Worm (Caenorhabditis elegans) whole organism, L4 larva: ENCODE results near the gene cyp-33C6.

Experiments used
- F37D6.2 ChIP-seq: sonication (generic microtip); optimal IDR thresholded peaks from 2 replicates; lab custom pipeline; 2016; ENCODE audit warnings: mild to moderate bottlenecking, missing genetic modification characterization, missing compliant biosample characterization
- T26A8.4 ChIP-seq: fragments of 200-800 bp; sonication (Bioruptor generic); IDR thresholded peaks from 2 replicates; pipeline ENCODE4 v1.3.6; 2022; ENCODE audit warnings: missing genetic modification characterization, missing compliant biosample characterization
- Y48G9A.11 ChIP-seq: fragments of 200-800 bp; sonication (Bioruptor generic); IDR thresholded peaks from 2 replicates; pipeline ENCODE4 v1.3.6; 2022; ENCODE audit warnings: missing genetic modification reagents, missing genetic modification characterization, missing compliant biosample characterization
- Y75B8A.6 ChIP-seq: fragments of 200-800 bp; sonication (Bioruptor generic); IDR thresholded peaks from 2 replicates; pipeline ENCODE4 v1.3.6; 2022; ENCODE audit warnings: missing genetic modification reagents, missing genetic modification characterization, missing compliant biosample characterization
- ama-1 ChIP-seq: fragments of 150-350 bp; optimal IDR thresholded peaks from 2 replicates; lab custom pipeline; 2014; ENCODE audit warnings: inconsistent platforms, mixed read lengths
- dpl-1 ChIP-seq: fragments of 150-350 bp; optimal IDR thresholded peaks from 2 replicates; lab custom pipeline; 2014; ENCODE audit warnings: missing biosample characterization, missing genetic modification reagents, missing genetic modification characterization
- fos-1 ChIP-seq: fragments of 150-350 bp; optimal IDR thresholded peaks from 2 replicates; lab custom pipeline; 2014; ENCODE audit warnings: missing biosample characterization, missing genetic modification characterization
- lsy-2 ChIP-seq, 2 experiments: fragments of 150-350 bp in 1 of 2; sonication (generic microtip) in 1 of 2; optimal IDR thresholded peaks; 2 replicates each; lab custom pipeline; 2014 to 2017; ENCODE audit warnings: missing biosample characterization in 2 of 2, missing genetic modification characterization in 2 of 2
- nhr-237 ChIP-seq: sonication (generic microtip); optimal IDR thresholded peaks from 2 replicates; lab custom pipeline; 2017; ENCODE audit warnings: missing biosample characterization, missing genetic modification characterization
- nhr-25 ChIP-seq: sonication (generic microtip); optimal IDR thresholded peaks from 2 replicates; lab custom pipeline; 2017; ENCODE audit warnings: missing genetic modification characterization, mild to moderate bottlenecking, missing compliant biosample characterization, antibody characterized with exemption, moderate library complexity, borderline replicate concordance; ENCODE audit not compliant: insufficient read depth
- unc-130 ChIP-seq: sonication (generic microtip); optimal IDR thresholded peaks from 2 replicates; lab custom pipeline; 2016; ENCODE audit warnings: missing genetic modification reagents, missing genetic modification characterization, missing compliant biosample characterization
- unc-62 ChIP-seq, 3 experiments: fragments of 150-350 bp in 1 of 3; sonication (generic microtip); optimal IDR thresholded peaks in 2 of 3; peaks in 1 of 3; 1 replicate in 1 of 3; 2 replicates in 2 of 3; lab custom pipeline; 2014 to 2017; ENCODE audit warnings: missing biosample characterization in 3 of 3, missing genetic modification characterization in 3 of 3, missing genetic modification reagents in 3 of 3, missing genotype in 1 of 3
- ztf-7 ChIP-seq: fragments of 150-350 bp; optimal IDR thresholded peaks from 2 replicates; lab custom pipeline; 2014; ENCODE audit warnings: missing biosample characterization, missing genetic modification characterization

ce11 chrV:2206801-2207200, 42.4 kb downstream of the cyp-33C6 start, which contains the start of gene svh-11:
- TF ChIP-seq nhr-237, result no peak
- no peak for TF ChIP-seq lsy-2 (tag; optimal IDR thresholded peaks at IDR 0.05; lab: Kevin White, UChicago)
- no peak for TF ChIP-seq dpl-1 (GFP tag; lab: Kevin White, UChicago)
- no peak for TF ChIP-seq ztf-7 (tag; lab: Kevin White, UChicago)
- TF ChIP-seq unc-62 (GFP tag; optimal IDR thresholded peaks at IDR 0.05 in 1 of 2; lab: Kevin White, UChicago), result no peak
- TF ChIP-seq unc-62 (tag; optimal IDR thresholded peaks at IDR 0.05; lab: Kevin White, UChicago), result no peak
- TF ChIP-seq unc-130 (GFP tag; lab: Kevin White, UChicago), result no peak
- TF ChIP-seq nhr-25, result no peak
- TF ChIP-seq fos-1 (tag; lab: Kevin White, UChicago), result no peak
- no peak for TF ChIP-seq Y48G9A.11 (GFP tag; lab: Robert Waterston, UW)
- no peak for TF ChIP-seq ama-1 (lab: Kevin White, UChicago)
- no peak for TF ChIP-seq Y75B8A.6
- no peak for TF ChIP-seq T26A8.4
- TF ChIP-seq F37D6.2 (tag; lab: Kevin White, UChicago), result no peak
